Worm (Caenorhabditis elegans) whole organism, young adult: Measurements from ENCODE around the gene irld-25.

Experiments used
- B0019.2 ChIP-seq: fragments of 200-800 bp; sonication (Bioruptor generic); conservative IDR thresholded peaks from 2 replicates; pipeline ENCODE4 v1.3.6; 2022; ENCODE audit warnings: missing genetic modification reagents, missing genetic modification characterization, missing compliant biosample characterization
- F10E7.11 ChIP-seq: sonication (generic microtip); optimal IDR thresholded peaks from 2 replicates; lab custom pipeline; 2017; ENCODE audit warnings: mild to moderate bottlenecking, missing genetic modification characterization, moderate library complexity, missing compliant biosample characterization
- F22D6.2 ChIP-seq: sonication (generic microtip); optimal IDR thresholded peaks from 2 replicates; lab custom pipeline; 2016; ENCODE audit warnings: mild to moderate bottlenecking, missing genetic modification characterization, missing compliant biosample characterization
- F33H1.4 ChIP-seq: fragments of 200-800 bp; sonication (Bioruptor generic); IDR thresholded peaks from 2 replicates; pipeline ENCODE4 v1.3.6; 2022; ENCODE audit warnings: missing genetic modification reagents, missing genetic modification characterization, missing compliant biosample characterization
- F49E8.2 ChIP-seq: sonication (generic microtip); optimal IDR thresholded peaks from 3 replicates; lab custom pipeline; 2017; ENCODE audit warnings: missing genetic modification characterization, mild to moderate bottlenecking, missing compliant biosample characterization, antibody characterized with exemption, moderate library complexity; ENCODE audit not compliant: insufficient read depth
- K11D2.4 ChIP-seq: fragments of 200-800 bp; sonication (Bioruptor generic); IDR thresholded peaks from 2 replicates; pipeline ENCODE4 v1.3.6; 2022; ENCODE audit warnings: missing genetic modification reagents, missing genetic modification characterization, missing compliant biosample characterization
- K12H6.12 ChIP-seq: fragments of 200-800 bp; sonication (Bioruptor generic); optimal IDR thresholded peaks from 2 replicates; lab custom pipeline; 2018; ENCODE audit warnings: mild to moderate bottlenecking, missing genetic modification characterization, missing compliant biosample characterization
- T26A5.8 ChIP-seq: sonication (generic microtip); optimal IDR thresholded peaks from 2 replicates; lab custom pipeline; 2016; ENCODE audit warnings: missing genetic modification characterization, missing compliant biosample characterization
- Y67H2A.10 ChIP-seq: fragments of 200-800 bp; sonication (Bioruptor generic); conservative IDR thresholded peaks from 2 replicates; pipeline ENCODE4 v1.3.6; 2022; ENCODE audit warnings: missing genetic modification reagents, missing genetic modification characterization, missing compliant biosample characterization
- Y95B8A.8 ChIP-seq: fragments of 200-800 bp; sonication (Bioruptor generic); IDR thresholded peaks from 2 replicates; pipeline ENCODE4 v1.3.6; 2022; ENCODE audit warnings: missing genetic modification reagents, missing genetic modification characterization, missing compliant biosample characterization
- akir-1 ChIP-seq: fragments of 200-800 bp; sonication (Bioruptor generic); optimal IDR thresholded peaks from 2 replicates; lab custom pipeline; 2018; ENCODE audit warnings: mild to moderate bottlenecking, missing genetic modification characterization, moderate library complexity, missing compliant biosample characterization
- bed-2 ChIP-seq: fragments of 200-800 bp; sonication (Bioruptor generic); IDR thresholded peaks from 2 replicates; pipeline ENCODE4 v1.3.6; 2022; ENCODE audit warnings: missing genetic modification reagents, missing genetic modification characterization, missing compliant biosample characterization
- ccch-3 ChIP-seq: fragments of 200-800 bp; sonication (Bioruptor generic); optimal IDR thresholded peaks from 2 replicates; lab custom pipeline; 2018; ENCODE audit warnings: mild to moderate bottlenecking, missing genetic modification characterization, missing compliant biosample characterization
- cebp-1 ChIP-seq, 2 experiments: fragments of 200-800 bp in 1 of 2; sonication (Bioruptor generic) in 1 of 2; sonication (generic microtip) in 1 of 2; IDR thresholded peaks in 1 of 2; optimal IDR thresholded peaks in 1 of 2; 2 replicates each; pipeline versions ENCODE4 v1.3.6 to Lab custom; 2017 to 2022; ENCODE audit warnings: missing compliant biosample characterization in 2 of 2, missing genetic modification characterization in 2 of 2, mild to moderate bottlenecking in 1 of 2, missing genetic modification reagents in 1 of 2, moderate library complexity in 1 of 2
- ceh-100 ChIP-seq: fragments of 200-800 bp; sonication (Bioruptor generic); IDR thresholded peaks from 2 replicates; pipeline ENCODE4 v1.3.6; 2022; ENCODE audit warnings: missing genetic modification reagents, missing genetic modification characterization, missing compliant biosample characterization
- ceh-40 ChIP-seq: fragments of 200-800 bp; sonication (Bioruptor generic); IDR thresholded peaks from 2 replicates; pipeline ENCODE4 v1.3.6; 2022; ENCODE audit warnings: missing genetic modification characterization, missing compliant biosample characterization
- ceh-58 ChIP-seq: fragments of 200-800 bp; sonication (Bioruptor generic); IDR thresholded peaks from 2 replicates; pipeline ENCODE4 v1.3.6; 2022; ENCODE audit warnings: missing genetic modification characterization, missing compliant biosample characterization
- ceh-91 ChIP-seq: fragments of 200-800 bp; sonication (Bioruptor generic); IDR thresholded peaks from 2 replicates; pipeline ENCODE4 v1.3.6; 2022; ENCODE audit warnings: missing genetic modification reagents, missing genetic modification characterization, missing compliant biosample characterization
- chd-7 ChIP-seq: sonication (generic microtip); optimal IDR thresholded peaks from 2 replicates; lab custom pipeline; 2016; ENCODE audit warnings: mild to moderate bottlenecking, missing genetic modification characterization, moderate library complexity, missing compliant biosample characterization
- dox-1 ChIP-seq: fragments of 200-800 bp; sonication (Bioruptor generic); IDR thresholded peaks from 2 replicates; pipeline ENCODE4 v1.3.6; 2022; ENCODE audit warnings: missing genetic modification reagents, missing genetic modification characterization, missing compliant biosample characterization
- egl-18 ChIP-seq: fragments of 200-800 bp; sonication (Bioruptor generic); IDR thresholded peaks from 2 replicates; pipeline ENCODE4 v1.3.6; 2022; ENCODE audit warnings: missing genetic modification reagents, missing genetic modification characterization, missing compliant biosample characterization
- gei-17 ChIP-seq: fragments of 200-800 bp; sonication (Bioruptor generic); optimal IDR thresholded peaks from 2 replicates; lab custom pipeline; 2018; ENCODE audit warnings: mild to moderate bottlenecking, missing genetic modification characterization, missing compliant biosample characterization
- hlh-12 ChIP-seq: sonication (generic microtip); optimal IDR thresholded peaks from 2 replicates; lab custom pipeline; 2016; ENCODE audit warnings: missing genetic modification characterization, missing compliant biosample characterization
- hlh-26 ChIP-seq: fragments of 200-800 bp; sonication (Bioruptor generic); conservative IDR thresholded peaks from 2 replicates; pipeline ENCODE4 v1.3.6; 2022; ENCODE audit warnings: missing genetic modification reagents, missing genetic modification characterization, missing compliant biosample characterization
- hmg-1.2 ChIP-seq: fragments of 200-800 bp; sonication (Bioruptor generic); IDR thresholded peaks from 2 replicates; pipeline ENCODE4 v1.3.6; 2022; ENCODE audit warnings: missing genetic modification reagents, missing genetic modification characterization, missing compliant biosample characterization
- let-526 ChIP-seq: fragments of 200-800 bp; sonication (Bioruptor generic); IDR thresholded peaks from 2 replicates; pipeline ENCODE4 v1.3.6; 2022; ENCODE audit warnings: missing genetic modification reagents, missing genetic modification characterization, missing compliant biosample characterization
- lin-26 ChIP-seq: fragments of 200-800 bp; sonication (Bioruptor generic); IDR thresholded peaks from 2 replicates; pipeline ENCODE4 v1.3.6; 2022; ENCODE audit warnings: missing genetic modification reagents, missing genetic modification characterization, missing compliant biosample characterization
- lin-40 ChIP-seq: sonication (generic microtip); optimal IDR thresholded peaks from 2 replicates; lab custom pipeline; 2016; ENCODE audit warnings: missing genetic modification characterization, mild to moderate bottlenecking, missing compliant biosample characterization, missing genotype, missing genetic modification reagents
- lir-1 ChIP-seq: fragments of 200-800 bp; sonication (Bioruptor generic); conservative IDR thresholded peaks from 2 replicates; pipeline ENCODE4 v1.3.6; 2022; ENCODE audit warnings: missing genetic modification reagents, missing genetic modification characterization, missing compliant biosample characterization
- madf-10 ChIP-seq: sonication (generic microtip); optimal IDR thresholded peaks from 2 replicates; lab custom pipeline; 2016; ENCODE audit warnings: mild to moderate bottlenecking, missing genetic modification characterization, missing compliant biosample characterization
- madf-6 ChIP-seq: fragments of 200-800 bp; sonication (Bioruptor generic); IDR thresholded peaks from 2 replicates; pipeline ENCODE4 v1.3.6; 2022; ENCODE audit warnings: missing genetic modification reagents, missing genetic modification characterization, missing compliant biosample characterization
- mel-28 ChIP-seq: sonication (generic microtip); optimal IDR thresholded peaks from 2 replicates; lab custom pipeline; 2016; ENCODE audit warnings: borderline replicate concordance, mild to moderate bottlenecking, missing genetic modification characterization, missing compliant biosample characterization
- nfyb-1 ChIP-seq: fragments of 200-800 bp; sonication (Bioruptor generic); IDR thresholded peaks from 2 replicates; pipeline ENCODE4 v1.3.6; 2022; ENCODE audit warnings: missing genetic modification reagents, missing genetic modification characterization, missing compliant biosample characterization
- nhr-120 ChIP-seq: fragments of 200-800 bp; sonication (Bioruptor generic); IDR thresholded peaks from 2 replicates; pipeline ENCODE4 v1.3.6; 2022; ENCODE audit warnings: missing genetic modification characterization, missing compliant biosample characterization
- nhr-27 ChIP-seq: fragments of 200-800 bp; sonication (Bioruptor generic); optimal IDR thresholded peaks from 2 replicates; lab custom pipeline; 2018; ENCODE audit warnings: mild to moderate bottlenecking, missing genetic modification characterization, moderate library complexity, missing compliant biosample characterization
- sea-2 ChIP-seq: fragments of 200-800 bp; sonication (Bioruptor generic); IDR thresholded peaks from 2 replicates; pipeline ENCODE4 v1.3.6; 2022; ENCODE audit warnings: missing genetic modification characterization, missing compliant biosample characterization
- snpc-1.3 ChIP-seq: sonication (generic microtip); optimal IDR thresholded peaks from 2 replicates; lab custom pipeline; 2017; ENCODE audit warnings: missing genetic modification characterization, mild to moderate bottlenecking, missing compliant biosample characterization, antibody characterized with exemption, moderate library complexity, missing genotype, missing genetic modification reagents; ENCODE audit not compliant: insufficient read depth
- sptf-2 ChIP-seq: fragments of 200-800 bp; sonication (Bioruptor generic); optimal IDR thresholded peaks from 2 replicates; lab custom pipeline; 2018; ENCODE audit warnings: mild to moderate bottlenecking, missing genetic modification characterization, missing compliant biosample characterization
- tbp1 ChIP-seq: fragments of 200-800 bp; sonication (Bioruptor generic); optimal IDR thresholded peaks from 2 replicates; lab custom pipeline; 2018; ENCODE audit warnings: mild to moderate bottlenecking, missing genetic modification characterization, missing compliant biosample characterization
- unc-62 ChIP-seq: fragments of 150-350 bp; optimal IDR thresholded peaks from 2 replicates; lab custom pipeline; 2014; ENCODE audit warnings: missing biosample characterization, missing genetic modification reagents, missing genetic modification characterization
- zfh-2 ChIP-seq: fragments of 200-800 bp; sonication (Bioruptor generic); conservative IDR thresholded peaks from 2 replicates; pipeline ENCODE4 v1.3.6; 2022; ENCODE audit warnings: missing genetic modification reagents, missing genetic modification characterization, missing compliant biosample characterization
- ztf-18 ChIP-seq: sonication (generic microtip); optimal IDR thresholded peaks from 2 replicates; lab custom pipeline; 2016; ENCODE audit warnings: missing genotype, mild to moderate bottlenecking, missing genetic modification characterization, missing compliant biosample characterization
- ztf-25 ChIP-seq: fragments of 200-800 bp; sonication (Bioruptor generic); IDR thresholded peaks from 2 replicates; pipeline ENCODE4 v1.3.6; 2022; ENCODE audit warnings: missing genetic modification reagents, missing genetic modification characterization, missing compliant biosample characterization
- ztf-26 ChIP-seq: sonication (generic microtip); optimal IDR thresholded peaks from 2 replicates; lab custom pipeline; 2017; ENCODE audit warnings: missing genetic modification characterization, missing compliant biosample characterization
- ztf-28 ChIP-seq: fragments of 200-800 bp; sonication (Bioruptor generic); IDR thresholded peaks from 2 replicates; pipeline ENCODE4 v1.3.6; 2022; ENCODE audit warnings: missing genetic modification reagents, missing genetic modification characterization, missing compliant biosample characterization

The irld-25 gene

ce11 chrV:15189567-15189966 is 31.9 kb upstream of the irld-25 start, which contains the start of gene cyn-3 (continued):
- TF ChIP-seq lir-1 (GFP tag; lab: Robert Waterston, UW) = no peak
- no peak for TF ChIP-seq F22D6.2 (tag; lab: Kevin White, UChicago)
- peak; percentile 76 for TF ChIP-seq lin-40 (tag; lab: Kevin White, UChicago)
- no peak for TF ChIP-seq ccch-3 (GFP tag; lab: Kevin White, UChicago)
- TF ChIP-seq Y95B8A.8 = no peak
- TF ChIP-seq ceh-91 (GFP tag; lab: Robert Waterston, UW) = peak; percentile 67
- no peak for TF ChIP-seq lin-26 (GFP tag; lab: Robert Waterston, UW)
- TF ChIP-seq ceh-40 (GFP tag; lab: Robert Waterston, UW) = no peak
- no peak for TF ChIP-seq T26A5.8 (tag; lab: Kevin White, UChicago)
- TF ChIP-seq Y67H2A.10 (GFP tag; lab: Robert Waterston, UW) = no peak
- peak; percentile 50 for TF ChIP-seq ztf-26 (tag; lab: Kevin White, UChicago)
- no peak for TF ChIP-seq zfh-2
- peak; percentile 75 for TF ChIP-seq dox-1
- peak; percentile 71 for TF ChIP-seq ceh-100 (GFP tag; lab: Robert Waterston, UW)

DNA sequence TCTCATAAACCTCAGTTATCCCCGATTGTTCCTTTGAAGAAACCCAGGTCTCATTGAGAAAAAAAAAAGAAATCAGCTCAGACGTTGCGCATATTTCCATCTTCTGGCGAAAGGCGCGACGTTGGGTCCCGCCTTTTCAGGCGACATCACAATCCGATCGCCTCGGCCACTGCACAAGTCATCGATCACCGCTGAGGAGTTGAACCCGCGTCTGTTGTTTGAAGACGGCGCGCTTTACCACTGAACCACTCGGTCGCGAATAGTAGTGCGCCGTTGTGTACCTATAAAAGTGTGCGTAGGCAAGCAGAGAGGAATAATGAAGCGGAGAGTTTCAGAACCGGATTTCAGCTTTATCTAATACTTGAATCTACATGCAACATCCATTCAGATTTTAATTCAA is 30.5 kb upstream of the irld-25 start, which contains the start of gene Y75B12B.11:
TSS of gene Y75B12B.11 (plus strand) at position 394 of the 400 bp plus-strand sequence.
- peak; percentile 87 for TF ChIP-seq madf-10 (tag; lab: Kevin White, UChicago)
- peak; percentile 96 for TF ChIP-seq nhr-120 (GFP tag; lab: Robert Waterston, UW)
- peak; percentile 94 for TF ChIP-seq ztf-28 (GFP tag; lab: Robert Waterston, UW)
- TF ChIP-seq zfh-2 = peak; percentile 95
- TF ChIP-seq Y67H2A.10 (GFP tag; lab: Robert Waterston, UW) = no peak
- peak; percentile 95 for TF ChIP-seq dox-1
- peak; percentile 76 for TF ChIP-seq F10E7.11 (tag; lab: Kevin White, UChicago)
- peak; percentile 97 for TF ChIP-seq nfyb-1
- peak; percentile 94 for TF ChIP-seq let-526 (GFP tag; lab: Robert Waterston, UW)
- TF ChIP-seq gei-17 (GFP tag; lab: Kevin White, UChicago) = peak; percentile 68
- peak; percentile 62 for TF ChIP-seq F33H1.4
- TF ChIP-seq bed-2 = no peak; the same call in 1 of the 2 replicates
- peak; percentile 67; the same call in 1 of the 2 replicates for TF ChIP-seq cebp-1 (GFP tag; IDR thresholded peaks at IDR 0.05; lab: Robert Waterston, UW)
- TF ChIP-seq cebp-1 (tag; optimal IDR thresholded peaks at IDR 0.05; lab: Kevin White, UChicago) = peak; percentile 88
- TF ChIP-seq T26A5.8 (tag; lab: Kevin White, UChicago) = peak; percentile 98
- peak; percentile 97 for TF ChIP-seq nhr-27 (tag; lab: Kevin White, UChicago)
- no peak for TF ChIP-seq unc-62 (GFP tag; lab: Kevin White, UChicago)
- peak; percentile 96 for TF ChIP-seq ceh-58 (GFP tag; lab: Robert Waterston, UW)
- 0 out of 2 replicates have a peak, but pooled peaks have one; percentile 80 for TF ChIP-seq hlh-26 (GFP tag; lab: Robert Waterston, UW)
- TF ChIP-seq sea-2 = 0 out of 2 replicates have a peak, but pooled peaks have one; percentile 60
- TF ChIP-seq hmg-1.2 = peak; percentile 85
- TF ChIP-seq F49E8.2 (tag; lab: Kevin White, UChicago) = peak; percentile 96
- peak; percentile 80 for TF ChIP-seq hlh-12 (tag; lab: Kevin White, UChicago)
- peak; percentile 86 for TF ChIP-seq sptf-2 (GFP tag; lab: Kevin White, UChicago)
- peak; percentile 86 for TF ChIP-seq ztf-18 (tag; lab: Kevin White, UChicago)
- peak; percentile 62 for TF ChIP-seq B0019.2 (GFP tag; lab: Robert Waterston, UW)
- TF ChIP-seq tbp1 (GFP tag; lab: Kevin White, UChicago) = peak; percentile 99
- TF ChIP-seq ztf-25 = peak; percentile 96
- TF ChIP-seq snpc-1.3 (tag; lab: Kevin White, UChicago) = peak; percentile 90
- peak; percentile 92 for TF ChIP-seq madf-6
- TF ChIP-seq egl-18 = peak; percentile 84
- peak; percentile 40 for TF ChIP-seq akir-1 (GFP tag; lab: Kevin White, UChicago)
- peak; percentile 97 for TF ChIP-seq chd-7 (tag; lab: Kevin White, UChicago)
- peak; percentile 83 for TF ChIP-seq K12H6.12 (tag; lab: Kevin White, UChicago)
- peak; percentile 94 for TF ChIP-seq ceh-40 (GFP tag; lab: Robert Waterston, UW)
- TF ChIP-seq mel-28 = peak; percentile 83
- peak; percentile 85 for TF ChIP-seq ceh-100 (GFP tag; lab: Robert Waterston, UW)
- peak; percentile 60; the same call in 1 of the 2 replicates for TF ChIP-seq K11D2.4
